Fruit fly (Drosophila melanogaster): Measurements from ENCODE around the gene hoe2.
A peak's percentile ranks its signal among the peaks of the same experiment; 100 is the strongest.

hoe2 gene

DNA sequence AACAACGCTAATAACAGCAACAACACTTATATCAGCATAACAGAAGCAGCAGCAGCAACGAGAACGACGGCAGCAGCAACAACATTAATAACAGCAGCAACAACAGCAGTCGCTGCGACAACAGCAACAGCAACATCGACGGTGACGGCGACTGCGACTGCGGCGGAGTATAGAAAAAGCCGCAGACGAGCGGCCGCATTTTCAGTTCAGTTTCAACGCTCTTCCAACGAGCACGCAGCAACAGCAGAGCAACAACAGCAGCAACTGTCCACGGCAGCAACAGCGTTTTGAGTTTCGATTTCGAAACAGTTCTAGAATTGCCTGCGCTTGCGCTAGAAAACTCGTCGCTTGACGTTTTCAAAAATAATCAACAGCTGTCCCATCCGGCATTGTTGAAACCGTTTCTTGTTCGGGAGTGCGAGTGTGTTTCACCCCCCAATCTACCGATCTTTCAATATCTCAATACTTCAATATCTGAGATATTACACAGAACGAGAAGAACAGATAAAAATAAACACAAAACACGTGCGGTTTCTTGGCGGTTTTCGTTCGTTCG lies 44.3 kb downstream of the hoe2 start, which contains the start of gene CG3036:
CG3036 (plus strand) TSS at position 199 of the 556 bp plus-strand sequence.
- TF ChIP-seq h (GFP tag; optimal IDR thresholded peaks at IDR 0.05) (peak; percentile 41), rgr (GFP tag; optimal IDR thresholded peaks at IDR 0.05) (peak; percentile 54), Abd-B (GFP tag; optimal IDR thresholded peaks at IDR 0.05) (no peak), dl (GFP tag; optimal IDR thresholded peaks at IDR 0.05; ENCODE audit: insufficient read depth in 1 of 2, partially characterized antibody in 2 of 2) (no peak), br (GFP tag; optimal IDR thresholded peaks at IDR 0.05) (peak; percentile 42), Rel (GFP tag; optimal IDR thresholded peaks at IDR 0.05) (no peak), Rel (tag; optimal IDR thresholded peaks at IDR 0.05) (peak; percentile 40), foxo (GFP tag; optimal IDR thresholded peaks at IDR 0.05) (peak in 1 of 2 experiments; percentile 32), Hr83 (GFP tag; optimal IDR thresholded peaks at IDR 0.05; ENCODE audit: poor library complexity, severe bottlenecking) (peak; percentile 33), psq (GFP tag; optimal IDR thresholded peaks at IDR 0.05) (peak; percentile 10), Hnf4 (GFP tag; optimal IDR thresholded peaks at IDR 0.05) (no peak), Dif (GFP tag; optimal IDR thresholded peaks at IDR 0.05; ENCODE audit: partially characterized antibody) (peak; percentile 42), CrebA (GFP tag; optimal IDR thresholded peaks at IDR 0.05; ENCODE audit: borderline replicate concordance) (peak; percentile 3), fru (GFP tag; optimal IDR thresholded peaks at IDR 0.05) (peak; percentile 20), Myc (optimal IDR thresholded peaks at IDR 0.05) (no peak), Sp1 (GFP tag; optimal IDR thresholded peaks at IDR 0.05) (peak; percentile 22)

DNA sequence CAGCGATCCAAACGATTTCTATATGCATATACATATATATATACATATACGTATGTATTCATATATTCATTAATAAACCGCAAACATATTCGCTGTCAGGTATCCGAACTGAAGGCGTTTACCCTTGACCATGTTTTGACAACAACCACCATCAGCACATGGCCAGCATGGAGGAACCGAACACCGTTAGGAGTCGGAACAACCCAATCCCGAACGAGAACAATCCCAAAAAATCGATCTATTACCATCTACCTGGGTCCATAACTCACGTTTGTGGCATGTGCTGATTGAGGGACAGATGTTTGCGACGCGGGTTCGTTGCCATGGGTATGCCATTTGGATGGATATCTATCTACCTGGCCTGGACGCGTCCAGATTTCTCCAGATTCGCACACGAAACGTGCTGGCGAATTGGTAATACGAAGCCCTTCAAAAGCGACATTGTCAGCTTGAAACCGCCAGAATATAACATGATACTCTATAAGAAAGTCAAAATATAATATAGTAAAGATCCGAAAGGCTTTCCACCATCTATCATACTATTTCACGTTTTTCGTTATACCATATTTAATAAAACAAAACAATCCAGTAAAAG lies 46.7 kb downstream of the hoe2 start, which contains the start of gene CG15625:
CG15625 (plus strand) TSS at position 545 of the 595 bp plus-strand sequence.
- TF ChIP-seq OdsH (GFP tag; optimal IDR thresholded peaks at IDR 0.05), result no peak
- TF ChIP-seq dl (GFP tag; optimal IDR thresholded peaks at IDR 0.05; ENCODE audit: insufficient read depth in 1 of 2, partially characterized antibody in 2 of 2), result no peak
- TF ChIP-seq Abd-B (GFP tag; optimal IDR thresholded peaks at IDR 0.05), result no peak

DNA sequence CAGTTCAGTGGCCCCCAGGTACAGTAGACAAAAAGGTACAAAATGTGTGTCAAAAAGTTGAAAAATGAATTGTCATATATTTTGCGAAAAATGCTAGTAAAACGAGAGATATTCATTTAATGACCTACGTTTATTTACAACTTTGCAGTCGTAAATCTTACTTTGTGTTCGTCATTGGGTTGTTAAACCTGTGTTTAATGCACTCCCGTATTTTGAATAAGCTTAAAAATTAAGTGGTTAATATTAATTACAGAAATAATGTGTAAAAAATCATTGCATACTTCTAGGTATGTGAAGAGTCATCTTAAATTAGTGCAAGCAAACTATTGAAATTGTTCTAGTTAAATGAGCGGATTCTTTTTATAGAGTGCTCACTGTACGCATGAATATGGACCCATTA lies 47.7 kb downstream of the hoe2 start:
- TF ChIP-seq Dfd (GFP tag; optimal IDR thresholded peaks at IDR 0.05) (no peak), HLH106 (tag; optimal IDR thresholded peaks at IDR 0.05) (peak; percentile 14), ey (GFP tag; optimal IDR thresholded peaks at IDR 0.05) (no peak), brk (GFP tag; optimal IDR thresholded peaks at IDR 0.05) (no peak), OdsH (GFP tag; optimal IDR thresholded peaks at IDR 0.05) (no peak)

DNA sequence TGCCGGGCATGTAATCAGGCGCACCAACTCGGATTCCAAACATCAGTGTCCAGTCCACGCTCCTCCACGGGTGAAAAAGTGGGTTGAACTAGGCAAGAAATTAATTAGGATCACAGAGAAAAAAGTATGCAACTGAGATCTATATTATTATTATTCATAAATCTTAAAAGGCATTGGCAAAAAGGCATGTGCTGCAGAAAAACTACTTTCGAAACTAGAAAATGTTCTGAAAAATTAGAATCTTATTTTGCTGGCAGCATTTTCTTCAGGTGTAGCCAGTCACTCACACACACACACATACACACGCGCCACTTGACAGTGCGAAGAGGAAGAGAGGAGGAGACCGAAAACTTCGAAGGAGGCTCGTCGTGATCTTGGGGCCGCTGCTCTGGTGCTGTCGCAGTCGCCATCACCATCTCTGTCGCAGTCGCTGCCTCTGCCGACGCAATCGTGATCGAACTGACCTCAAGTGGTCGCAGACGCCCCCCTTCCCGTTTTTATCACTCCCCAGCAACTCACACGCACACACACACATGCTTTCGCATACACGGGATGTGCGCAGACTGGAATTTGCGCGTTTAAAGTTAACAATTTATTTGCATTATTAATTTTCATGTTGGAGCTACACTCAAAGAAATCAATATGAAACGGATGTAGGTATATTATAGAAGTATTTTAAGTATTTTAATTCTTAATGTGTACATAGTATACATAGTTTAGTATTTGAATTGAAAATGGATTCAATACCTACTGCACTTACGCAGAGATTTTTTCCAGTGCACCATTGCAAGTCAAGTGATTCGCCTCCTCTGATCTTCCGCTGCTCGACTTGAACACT lies 48.6 kb downstream of the hoe2 start:
- TF ChIP-seq fru (GFP tag; optimal IDR thresholded peaks at IDR 0.05) (peak; percentile 86), dl (GFP tag; optimal IDR thresholded peaks at IDR 0.05; ENCODE audit: insufficient read depth in 1 of 2, partially characterized antibody in 2 of 2) (no peak), ey (GFP tag; optimal IDR thresholded peaks at IDR 0.05) (peak; percentile 88), Hr83 (GFP tag; optimal IDR thresholded peaks at IDR 0.05; ENCODE audit: poor library complexity, severe bottlenecking) (peak; percentile 63), Jra (GFP tag; optimal IDR thresholded peaks at IDR 0.05) (peak; percentile 76), CG32264 (GFP tag; optimal IDR thresholded peaks at IDR 0.05) (peak; percentile 66), Myc (optimal IDR thresholded peaks at IDR 0.05) (no peak), psq (GFP tag; optimal IDR thresholded peaks at IDR 0.05) (peak; percentile 91), woc (GFP tag; optimal IDR thresholded peaks at IDR 0.05) (peak; percentile 65), rgr (GFP tag; optimal IDR thresholded peaks at IDR 0.05) (peak; percentile 93), Sp1 (GFP tag; optimal IDR thresholded peaks at IDR 0.05) (peak; percentile 91), dsf (GFP tag; optimal IDR thresholded peaks at IDR 0.05; ENCODE audit: borderline replicate concordance) (peak; percentile 81), N (GFP tag; optimal IDR thresholded peaks at IDR 0.05) (no peak), HLH106 (tag; optimal IDR thresholded peaks at IDR 0.05) (peak; percentile 96), foxo (GFP tag; optimal IDR thresholded peaks at IDR 0.05) (peak in 1 of 2 experiments; percentile 91), h (GFP tag; optimal IDR thresholded peaks at IDR 0.05) (peak; percentile 94), br (GFP tag; optimal IDR thresholded peaks at IDR 0.05) (peak; percentile 86), tai (GFP tag; optimal IDR thresholded peaks at IDR 0.05) (peak; percentile 82), CrebA (GFP tag; optimal IDR thresholded peaks at IDR 0.05; ENCODE audit: borderline replicate concordance) (no peak), Hnf4 (GFP tag; optimal IDR thresholded peaks at IDR 0.05) (peak; percentile 90), pan (optimal IDR thresholded peaks at IDR 0.05) (no peak), lola (GFP tag; optimal IDR thresholded peaks at IDR 0.05) (no peak), jim (GFP tag; optimal IDR thresholded peaks at IDR 0.05) (no peak), Rel (GFP tag; optimal IDR thresholded peaks at IDR 0.05) (no peak), Rel (tag; optimal IDR thresholded peaks at IDR 0.05) (peak; percentile 73), Vsx2 (GFP tag; optimal IDR thresholded peaks at IDR 0.05; ENCODE audit: partially characterized antibody) (no peak), sv (GFP tag; optimal IDR thresholded peaks at IDR 0.05) (no peak), sage (GFP tag; optimal IDR thresholded peaks at IDR 0.05) (peak; percentile 89), Dif (GFP tag; optimal IDR thresholded peaks at IDR 0.05; ENCODE audit: partially characterized antibody) (no peak), usp (GFP tag; optimal IDR thresholded peaks at IDR 0.05) (no peak), OdsH (GFP tag; optimal IDR thresholded peaks at IDR 0.05) (peak; percentile 92), GATAd (GFP tag; optimal IDR thresholded peaks at IDR 0.05) (peak; percentile 82), brk (GFP tag; optimal IDR thresholded peaks at IDR 0.05) (peak; percentile 79), Mio (GFP tag; optimal IDR thresholded peaks at IDR 0.05) (peak; percentile 31), Hr78 (GFP tag; optimal IDR thresholded peaks at IDR 0.05) (no peak)
